Worm (Caenorhabditis elegans) whole organism, L3 larva: ENCODE results near the gene cox-10.

Source experiments
- R02D3.7 ChIP-seq: fragments of 150-350 bp; optimal IDR thresholded peaks from 2 replicates; lab custom pipeline; 2014; ENCODE audit warnings: missing biosample characterization, missing genetic modification characterization
- ZK546.5 ChIP-seq: sonication (generic microtip); optimal IDR thresholded peaks from 2 replicates; lab custom pipeline; 2017; ENCODE audit warnings: missing biosample characterization, missing genetic modification characterization
- ama-1 ChIP-seq: fragments of 150-350 bp; optimal IDR thresholded peaks from 2 replicates; lab custom pipeline; 2018
- ceh-16 ChIP-seq: sonication (generic microtip); optimal IDR thresholded peaks from 2 replicates; lab custom pipeline; 2017; ENCODE audit warnings: missing biosample characterization, missing genetic modification characterization
- ceh-82 ChIP-seq: fragments of 150-350 bp; optimal IDR thresholded peaks from 2 replicates; lab custom pipeline; 2014; ENCODE audit warnings: missing biosample characterization, missing genetic modification characterization
- ceh-9 ChIP-seq: sonication (generic microtip); optimal IDR thresholded peaks from 2 replicates; lab custom pipeline; 2018; ENCODE audit warnings: missing biosample characterization, missing genetic modification characterization
- egl-27 ChIP-seq: sonication (generic microtip); optimal IDR thresholded peaks from 4 replicates; lab custom pipeline; 2017; ENCODE audit warnings: missing biosample characterization, missing genetic modification reagents, missing genetic modification characterization
- egl-5 ChIP-seq: fragments of 150-350 bp; optimal IDR thresholded peaks from 2 replicates; lab custom pipeline; 2017; ENCODE audit warnings: missing biosample characterization, missing genetic modification reagents, missing genetic modification characterization, inconsistent platforms
- elt-1 ChIP-seq: fragments of 150-350 bp; optimal IDR thresholded peaks from 2 replicates; lab custom pipeline; 2014; ENCODE audit warnings: missing biosample characterization, missing genetic modification characterization
- elt-2 ChIP-seq: sonication (generic microtip); optimal IDR thresholded peaks from 2 replicates; lab custom pipeline; 2016; ENCODE audit warnings: missing genetic modification reagents, mild to moderate bottlenecking, missing genetic modification characterization, missing compliant biosample characterization
- elt-3 ChIP-seq, 3 experiments: fragments of 150-350 bp in 1 of 3; sonication (generic microtip) in 2 of 3; optimal IDR thresholded peaks; 2 replicates in 2 of 3; 4 replicates in 1 of 3; lab custom pipeline; 2014 to 2017; ENCODE audit warnings: missing biosample characterization in 3 of 3, missing genetic modification characterization in 3 of 3
- eor-1 ChIP-seq, 2 experiments: fragments of 150-350 bp; optimal IDR thresholded peaks; 2 replicates each; lab custom pipeline; 2014 to 2018; ENCODE audit warnings: missing biosample characterization in 2 of 2, missing genetic modification characterization in 2 of 2
- fkh-10 ChIP-seq: sonication (generic microtip); optimal IDR thresholded peaks from 2 replicates; lab custom pipeline; 2017; ENCODE audit warnings: missing biosample characterization, missing genetic modification reagents, missing genetic modification characterization
- fkh-2 ChIP-seq: fragments of 150-350 bp; optimal IDR thresholded peaks from 2 replicates; lab custom pipeline; 2014; ENCODE audit warnings: missing biosample characterization, missing genetic modification reagents, missing genetic modification characterization
- hmg-11 ChIP-seq: sonication (generic microtip); optimal IDR thresholded peaks from 2 replicates; lab custom pipeline; 2016; ENCODE audit warnings: missing genetic modification characterization, missing compliant biosample characterization
- jun-1 ChIP-seq: fragments of 150-350 bp; optimal IDR thresholded peaks from 2 replicates; lab custom pipeline; 2014; ENCODE audit warnings: missing biosample characterization, missing genetic modification reagents, missing genetic modification characterization
- lin-15B ChIP-seq: fragments of 150-350 bp; optimal IDR thresholded peaks from 2 replicates; lab custom pipeline; 2014; ENCODE audit warnings: missing biosample characterization, missing genetic modification characterization
- lin-39 ChIP-seq: fragments of 150-350 bp; optimal IDR thresholded peaks from 2 replicates; lab custom pipeline; 2018; ENCODE audit warnings: missing biosample characterization, missing genetic modification reagents, missing genetic modification characterization
- lsy-12 ChIP-seq: sonication (generic microtip); optimal IDR thresholded peaks from 2 replicates; lab custom pipeline; 2016; ENCODE audit warnings: mild to moderate bottlenecking, missing genetic modification characterization, missing compliant biosample characterization
- mdl-1 ChIP-seq: fragments of 150-350 bp; optimal IDR thresholded peaks from 2 replicates; lab custom pipeline; 2014; ENCODE audit warnings: missing biosample characterization, missing genetic modification characterization
- mml-1 ChIP-seq: fragments of 150-350 bp; sonication (generic microtip); optimal IDR thresholded peaks from 3 replicates; lab custom pipeline; 2014; ENCODE audit warnings: missing biosample characterization, missing genetic modification characterization
- nfya-1 ChIP-seq: sonication (generic microtip); optimal IDR thresholded peaks from 2 replicates; lab custom pipeline; 2017; ENCODE audit warnings: missing genetic modification characterization, mild to moderate bottlenecking, missing compliant biosample characterization, antibody characterized with exemption, moderate library complexity; ENCODE audit not compliant: insufficient read depth
- nhr-12 ChIP-seq: fragments of 150-350 bp; optimal IDR thresholded peaks from 2 replicates; lab custom pipeline; 2014; ENCODE audit warnings: missing biosample characterization, missing genetic modification characterization
- nhr-23 ChIP-seq: fragments of 150-350 bp; optimal IDR thresholded peaks from 2 replicates; lab custom pipeline; 2014; ENCODE audit warnings: missing biosample characterization, missing genetic modification reagents, missing genetic modification characterization
- nhr-237 ChIP-seq: fragments of 150-350 bp; optimal IDR thresholded peaks from 2 replicates; lab custom pipeline; 2014; ENCODE audit warnings: missing biosample characterization, missing genetic modification characterization
- nhr-25 ChIP-seq: sonication (generic microtip); optimal IDR thresholded peaks from 2 replicates; lab custom pipeline; 2017; ENCODE audit warnings: missing biosample characterization, missing genetic modification characterization
- nhr-28 ChIP-seq: fragments of 150-350 bp; optimal IDR thresholded peaks from 2 replicates; lab custom pipeline; 2014; ENCODE audit warnings: missing biosample characterization, missing genetic modification characterization
- nhr-67 ChIP-seq: fragments of 150-350 bp; optimal IDR thresholded peaks from 2 replicates; lab custom pipeline; 2014; ENCODE audit warnings: missing biosample characterization, missing genetic modification characterization
- nhr-76 ChIP-seq: fragments of 150-350 bp; sonication (generic microtip); optimal IDR thresholded peaks from 5 replicates; lab custom pipeline; 2014; ENCODE audit warnings: missing biosample characterization, missing genetic modification characterization
- pha-4 ChIP-seq: fragments of 150-350 bp; optimal IDR thresholded peaks from 2 replicates; lab custom pipeline; 2014; ENCODE audit warnings: missing biosample characterization, missing genetic modification reagents, missing genetic modification characterization
- pqm-1 ChIP-seq: fragments of 150-350 bp; optimal IDR thresholded peaks from 2 replicates; lab custom pipeline; 2017; ENCODE audit warnings: missing biosample characterization, missing genetic modification characterization, inconsistent platforms
- sea-2 ChIP-seq: fragments of 150-350 bp; sonication (generic microtip); optimal IDR thresholded peaks from 4 replicates; lab custom pipeline; 2014; ENCODE audit warnings: missing biosample characterization, missing genetic modification reagents, missing genetic modification characterization
- skn-1 ChIP-seq: fragments of 150-350 bp; optimal IDR thresholded peaks from 2 replicates; lab custom pipeline; 2014; ENCODE audit warnings: missing biosample characterization, missing genetic modification characterization
- snpc-4 ChIP-seq: fragments of 150-350 bp; optimal IDR thresholded peaks from 2 replicates; lab custom pipeline; 2014; ENCODE audit warnings: missing biosample characterization, missing genetic modification characterization
- tbx-2 ChIP-seq: sonication (generic microtip); optimal IDR thresholded peaks from 2 replicates; lab custom pipeline; 2016; ENCODE audit warnings: mild to moderate bottlenecking, missing genetic modification characterization, missing compliant biosample characterization
- unc-39 ChIP-seq: sonication (generic microtip); optimal IDR thresholded peaks from 4 replicates; lab custom pipeline; 2017; ENCODE audit warnings: missing biosample characterization, missing genetic modification characterization
- unc-62 ChIP-seq: fragments of 150-350 bp; sonication (generic microtip); optimal IDR thresholded peaks from 4 replicates; lab custom pipeline; 2014; ENCODE audit warnings: missing biosample characterization, missing genetic modification reagents, missing genetic modification characterization
- zag-1 ChIP-seq: fragments of 150-350 bp; optimal IDR thresholded peaks from 2 replicates; lab custom pipeline; 2014; ENCODE audit warnings: missing biosample characterization, missing genetic modification characterization
- ztf-4 ChIP-seq: fragments of 150-350 bp; optimal IDR thresholded peaks from 2 replicates; lab custom pipeline; 2014; ENCODE audit warnings: missing biosample characterization, missing genetic modification characterization

The cox-10 gene

ce11 chrII:12679635-12680034 is at the start of gene cox-10, which contains the start of gene Y38E10A.33:
TSS of gene cox-10 (plus strand) at chrII:12679954.
TSS of gene Y38E10A.33 (minus strand) at chrII:12679646.
- TF ChIP-seq ZK546.5 (tag; lab: Kevin White, UChicago) (no peak), elt-1 (tag; lab: Kevin White, UChicago) (no peak), nhr-76 (tag; lab: Kevin White, UChicago) (no peak), nhr-23 (tag; lab: Kevin White, UChicago) (peak; percentile 77), zag-1 (tag; lab: Kevin White, UChicago) (no peak), nfya-1 (tag; lab: Kevin White, UChicago) (peak; percentile 69), egl-5 (tag; lab: Kevin White, UChicago) (no peak), snpc-4 (tag; lab: Kevin White, UChicago) (no peak), jun-1 (tag; lab: Kevin White, UChicago) (no peak), ztf-4 (tag; lab: Kevin White, UChicago) (no peak), egl-27 (tag; lab: Kevin White, UChicago) (no peak), lin-15B (tag; lab: Kevin White, UChicago) (peak; percentile 70), fkh-10 (no peak), ceh-16 (tag; lab: Kevin White, UChicago) (no peak), unc-62 (no peak), elt-2 (peak; percentile 13), nhr-25 (tag; lab: Kevin White, UChicago) (no peak), lsy-12 (tag; lab: Kevin White, UChicago) (no peak), nhr-12 (tag; lab: Kevin White, UChicago) (no peak), pha-4 (peak; percentile 62), lin-39 (no peak), pqm-1 (tag; lab: Kevin White, UChicago) (no peak), mml-1 (no peak), tbx-2 (no peak), mdl-1 (tag; lab: Kevin White, UChicago) (no peak), ama-1 (lab: Kevin White, UChicago) (no peak), eor-1 (tag; optimal IDR thresholded peaks at IDR 0.05; lab: Kevin White, UChicago) (no peak), nhr-28 (tag; lab: Kevin White, UChicago) (no peak), skn-1 (tag; lab: Kevin White, UChicago) (no peak), R02D3.7 (tag; lab: Kevin White, UChicago) (peak; percentile 98), ceh-9 (tag; lab: Kevin White, UChicago) (no peak), sea-2 (GFP tag; lab: Kevin White, UChicago) (no peak), hmg-11 (tag; lab: Kevin White, UChicago) (peak; percentile 72), unc-39 (tag; lab: Kevin White, UChicago) (no peak), elt-3 (tag; optimal IDR thresholded peaks at IDR 0.05; lab: Kevin White, UChicago) (no peak), fkh-2 (tag; lab: Kevin White, UChicago) (no peak), nhr-237 (no peak), ceh-82 (no peak)

- TF ChIP-seq nhr-12 (tag; lab: Kevin White, UChicago) = no peak
- TF ChIP-seq tbx-2 = no peak
- TF ChIP-seq snpc-4 (tag; lab: Kevin White, UChicago) = no peak
- TF ChIP-seq unc-62 = no peak
- TF ChIP-seq pha-4 = no peak
- TF ChIP-seq nhr-67 (tag; lab: Kevin White, UChicago) = no peak
Observed at ce11 chrII:12630888-12631287, 48.9 kb upstream of the cox-10 start, which contains the start of gene Y38E10A.34. TSS of gene Y38E10A.34 (plus strand) at chrII:12631188.

ce11 chrII:12634749-12635318 is 44.9 kb upstream of the cox-10 start, which contains the start of gene Y38E10A.17:
TSS of gene Y38E10A.17 (minus strand) at chrII:12634799.
- TF ChIP-seq nhr-237 = no peak
- peak; percentile 68 for TF ChIP-seq elt-1 (tag; lab: Kevin White, UChicago)
